Fruit fly (Drosophila melanogaster) whole organism, embryonic: Measurements from ENCODE around the gene CG7564.

Experiments
- Blimp-1 ChIP-seq: fragments of 200-800 bp; sonication (Bioruptor generic); optimal IDR thresholded peaks from 3 replicates; lab custom pipeline; 2018; ENCODE audit warnings: missing biosample characterization, missing genetic modification characterization, mild to moderate bottlenecking, moderate library complexity, missing genetic modification reagents
- CG1233 ChIP-seq: fragments of 200-800 bp; sonication (Bioruptor generic); optimal IDR thresholded peaks from 4 replicates; lab custom pipeline; 2018; ENCODE audit warnings: missing biosample characterization, mild to moderate bottlenecking, missing genetic modification characterization
- CG15073 ChIP-seq: fragments of 200-800 bp; sonication (Bioruptor generic); optimal IDR thresholded peaks from 2 replicates; lab custom pipeline; 2016; ENCODE audit warnings: missing biosample characterization, missing genetic modification characterization
- CG15479 ChIP-seq: fragments of 200-800 bp; sonication (Bioruptor generic); optimal IDR thresholded peaks from 3 replicates; lab custom pipeline; 2019; ENCODE audit warnings: missing biosample characterization, mild to moderate bottlenecking, missing genetic modification characterization, moderate library complexity
- CG42726 ChIP-seq: fragments of 200-800 bp; sonication (Bioruptor generic); IDR thresholded peaks from 2 replicates; pipeline ENCODE4 v1.3.6; 2022; ENCODE audit warnings: missing biosample characterization, missing genetic modification characterization; ENCODE audit not compliant: partially characterized antibody
- CG4360 ChIP-seq: fragments of 200-800 bp; sonication (Bioruptor generic); IDR thresholded peaks from 2 replicates; pipeline ENCODE4 v1.3.6; 2022; ENCODE audit warnings: missing biosample characterization, missing genetic modification characterization
- CG7372 ChIP-seq: fragments of 200-800 bp; sonication (Bioruptor generic); IDR thresholded peaks from 2 replicates; pipeline ENCODE4 v1.3.6; 2022; ENCODE audit warnings: missing biosample characterization, missing genetic modification characterization
- CG8089 ChIP-seq: fragments of 200-800 bp; sonication (Bioruptor generic); optimal IDR thresholded peaks from 3 replicates; lab custom pipeline; 2016; ENCODE audit warnings: missing biosample characterization, missing genetic modification characterization
- CG9609 ChIP-seq: fragments of 200-800 bp; sonication (Bioruptor generic); optimal IDR thresholded peaks from 3 replicates; lab custom pipeline; 2016; ENCODE audit warnings: missing biosample characterization, missing genetic modification characterization
- CG9797 ChIP-seq: fragments of 200-800 bp; sonication (Bioruptor generic); optimal IDR thresholded peaks from 3 replicates; lab custom pipeline; 2018; ENCODE audit warnings: missing biosample characterization, mild to moderate bottlenecking, missing genetic modification characterization
- CTCF ChIP-seq: fragments of 200-800 bp; sonication (Bioruptor generic); optimal IDR thresholded peaks from 2 replicates; lab custom pipeline; 2017; ENCODE audit warnings: missing biosample characterization, mild to moderate bottlenecking, missing genetic modification characterization, moderate library complexity
- Dll ChIP-seq: fragments of 200-800 bp; sonication (Bioruptor generic); IDR thresholded peaks from 4 replicates; pipeline ENCODE4 v1.3.6; 2022; ENCODE audit warnings: missing biosample characterization, missing genetic modification characterization; ENCODE audit not compliant: partially characterized antibody
- Drgx ChIP-seq: fragments of 200-800 bp; sonication (Bioruptor generic); IDR thresholded peaks from 2 replicates; pipeline ENCODE4 v1.3.6; 2022; ENCODE audit warnings: missing biosample characterization, missing genetic modification characterization
- Gsc ChIP-seq: fragments of 200-800 bp; sonication (Bioruptor generic); IDR thresholded peaks from 2 replicates; pipeline ENCODE4 v1.3.6; 2022; ENCODE audit warnings: missing biosample characterization, missing genetic modification characterization
- H2.0 ChIP-seq: fragments of 200-800 bp; sonication (Bioruptor generic); IDR thresholded peaks from 2 replicates; pipeline ENCODE4 v1.3.6; 2022; ENCODE audit warnings: missing biosample characterization, missing genetic modification characterization
- Nf-YA ChIP-seq: fragments of 200-800 bp; sonication (Bioruptor generic); IDR thresholded peaks from 2 replicates; pipeline ENCODE4 v1.3.6; 2022; ENCODE audit warnings: missing biosample characterization, missing genetic modification characterization
- NfI ChIP-seq: fragments of 200-800 bp; sonication (Bioruptor generic); optimal IDR thresholded peaks from 3 replicates; lab custom pipeline; 2018; ENCODE audit warnings: missing biosample characterization, mild to moderate bottlenecking, missing genetic modification characterization, moderate library complexity
- Ptx1 ChIP-seq: fragments of 200-800 bp; sonication (Bioruptor generic); IDR thresholded peaks from 2 replicates; pipeline ENCODE4 v1.3.6; 2022; ENCODE audit warnings: missing biosample characterization, missing genetic modification characterization
- Trl ChIP-seq, 3 experiments: fragments of >200 bp in 2 of 3; fragments of 200-800 bp in 1 of 3; sonication (Bioruptor generic) in 1 of 3; optimal IDR thresholded peaks; 2 replicates in 1 of 3; 3 replicates in 2 of 3; lab custom pipeline; 2016 to 2017; ENCODE audit warnings: missing biosample characterization in 1 of 3, missing genetic modification characterization in 1 of 3
- Xrp1 ChIP-seq: fragments of 200-800 bp; sonication (Bioruptor generic); IDR thresholded peaks from 2 replicates; pipeline ENCODE4 v1.3.6; 2022; ENCODE audit warnings: missing biosample characterization, missing genetic modification characterization
- ara ChIP-seq: fragments of 200-800 bp; sonication (Bioruptor generic); IDR thresholded peaks from 2 replicates; pipeline ENCODE4 v1.3.6; 2022; ENCODE audit warnings: missing biosample characterization, missing genetic modification characterization
- ato ChIP-seq: fragments of 200-800 bp; sonication (Bioruptor generic); IDR thresholded peaks from 2 replicates; pipeline ENCODE4 v1.3.6; 2022; ENCODE audit warnings: missing biosample characterization, missing genetic modification characterization; ENCODE audit not compliant: partially characterized antibody
- bsh ChIP-seq, 2 experiments: fragments of 200-800 bp; sonication (Bioruptor generic); optimal IDR thresholded peaks; 2 replicates each; lab custom pipeline; 2017 to 2018; ENCODE audit warnings: mild to moderate bottlenecking in 2 of 2, missing biosample characterization in 2 of 2, missing genetic modification characterization in 2 of 2, moderate library complexity in 1 of 2
- cg ChIP-seq: fragments of 200-800 bp; sonication (Bioruptor generic); optimal IDR thresholded peaks from 3 replicates; lab custom pipeline; 2019; ENCODE audit warnings: missing biosample characterization, mild to moderate bottlenecking, missing genetic modification characterization, moderate library complexity
- ci ChIP-seq: fragments of 200-800 bp; sonication (Bioruptor generic); IDR thresholded peaks from 3 replicates; pipeline ENCODE4 v1.3.6; 2022; ENCODE audit warnings: missing biosample characterization, missing genetic modification characterization
- dan ChIP-seq: fragments of 200-800 bp; sonication (Bioruptor generic); IDR thresholded peaks from 2 replicates; pipeline ENCODE4 v1.3.6; 2022; ENCODE audit warnings: missing biosample characterization, missing genetic modification characterization
- danr ChIP-seq: fragments of 200-800 bp; sonication (Bioruptor generic); IDR thresholded peaks from 2 replicates; pipeline ENCODE4 v1.3.6; 2022; ENCODE audit warnings: missing biosample characterization, missing genetic modification characterization
- grau ChIP-seq: fragments of 200-800 bp; optimal IDR thresholded peaks from 3 replicates; lab custom pipeline; 2019; ENCODE audit warnings: missing biosample characterization, mild to moderate bottlenecking, missing genetic modification characterization, moderate library complexity
- lov ChIP-seq, 2 experiments: fragments of 200-800 bp in 1 of 2; fragments of >200 bp in 1 of 2; sonication (Bioruptor generic) in 1 of 2; IDR thresholded peaks in 1 of 2; optimal IDR thresholded peaks in 1 of 2; 2 replicates in 1 of 2; 3 replicates in 1 of 2; pipeline versions ENCODE4 v1.3.6 to Lab custom; 2017 to 2022; ENCODE audit warnings: missing biosample characterization in 1 of 2, missing genetic modification characterization in 1 of 2
- nom ChIP-seq: fragments of 200-800 bp; sonication (Bioruptor generic); optimal IDR thresholded peaks from 2 replicates; lab custom pipeline; 2017; ENCODE audit warnings: missing biosample characterization, missing genetic modification characterization, mild to moderate bottlenecking, moderate library complexity, missing genetic modification reagents
- org-1 ChIP-seq: fragments of 200-800 bp; sonication (Bioruptor generic); optimal IDR thresholded peaks from 2 replicates; lab custom pipeline; 2017; ENCODE audit warnings: missing biosample characterization, missing genetic modification characterization
- pho ChIP-seq: fragments of 200-800 bp; sonication (Bioruptor generic); optimal IDR thresholded peaks from 2 replicates; lab custom pipeline; 2016; ENCODE audit warnings: missing biosample characterization, missing genetic modification characterization
- row ChIP-seq: fragments of 200-800 bp; sonication (Bioruptor generic); IDR thresholded peaks from 3 replicates; pipeline ENCODE4 v1.3.6; 2022; ENCODE audit warnings: missing biosample characterization, missing genetic modification characterization
- sens ChIP-seq: fragments of 200-800 bp; sonication (Bioruptor generic); peaks from one replicate; lab custom pipeline; 2016; ENCODE audit warnings: missing biosample characterization, missing genetic modification characterization
- sr ChIP-seq: fragments of 200-800 bp; sonication (Bioruptor generic); IDR thresholded peaks from 3 replicates; pipeline ENCODE4 v1.3.6; 2022; ENCODE audit warnings: missing biosample characterization, missing genetic modification characterization
- tgo ChIP-seq: fragments of 200-800 bp; sonication (Bioruptor generic); IDR thresholded peaks from 3 replicates; pipeline ENCODE4 v1.3.6; 2022; ENCODE audit warnings: missing biosample characterization, missing genetic modification characterization
- tup ChIP-seq: fragments of 200-800 bp; sonication (Bioruptor generic); optimal IDR thresholded peaks from 2 replicates; lab custom pipeline; 2016; ENCODE audit warnings: missing biosample characterization, mild to moderate bottlenecking, missing genetic modification characterization, moderate library complexity
- vnd ChIP-seq: fragments of 200-800 bp; sonication (Bioruptor generic); IDR thresholded peaks from 3 replicates; pipeline ENCODE4 v1.3.6; 2022; ENCODE audit warnings: missing biosample characterization, missing genetic modification characterization; ENCODE audit not compliant: partially characterized antibody
- z ChIP-seq: fragments of 200-800 bp; sonication (Bioruptor generic); IDR thresholded peaks from 3 replicates; pipeline ENCODE4 v1.3.6; 2022; ENCODE audit warnings: missing biosample characterization, missing genetic modification characterization

CG7564 gene

DNA sequence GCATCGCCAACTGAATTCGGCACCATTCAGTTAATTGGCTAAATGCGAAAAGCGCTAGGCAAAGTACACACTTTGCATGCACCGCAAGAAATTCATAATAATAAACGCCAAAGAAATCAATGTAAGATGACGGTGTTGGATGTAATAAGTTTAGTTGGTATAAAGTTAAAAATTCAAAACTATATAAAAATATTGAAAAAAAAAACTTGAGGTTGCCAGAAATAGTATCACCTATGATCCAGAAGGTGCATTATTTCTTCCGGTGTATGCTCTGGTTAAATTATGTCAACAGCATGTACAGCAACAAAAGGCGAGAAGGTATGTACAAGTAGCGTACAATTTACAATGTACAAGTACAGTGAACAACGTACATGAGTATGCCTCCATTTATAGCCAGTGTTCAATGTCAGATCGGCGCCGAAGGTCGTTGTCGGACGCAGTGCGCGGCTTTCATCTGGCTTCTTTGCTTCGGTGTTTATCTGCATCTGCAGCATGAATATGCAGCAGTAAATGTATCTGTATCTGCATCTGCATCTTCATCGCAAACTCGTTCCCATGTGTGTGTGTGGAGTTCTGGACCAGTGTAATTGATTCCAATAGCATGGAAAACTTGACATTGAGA lies 17.1 kb upstream of the CG7564 start (continued):
- TF ChIP-seq Dll (GFP tag; lab: Robert Waterston, UW), result no peak
- TF ChIP-seq org-1 (GFP tag; lab: Kevin White, UChicago), result no peak
- no peak for TF ChIP-seq lov (optimal IDR thresholded peaks at IDR 0.05; lab: Kevin White, UChicago)
- no peak for TF ChIP-seq lov (GFP tag; IDR thresholded peaks at IDR 0.05; lab: Robert Waterston, UW)
- TF ChIP-seq CG42726, result no peak
- no peak; the same call in 2 of the 3 replicates for TF ChIP-seq tgo (GFP tag; lab: Robert Waterston, UW)
- TF ChIP-seq Gsc (GFP tag; lab: Robert Waterston, UW), result no peak
- peak; percentile 82 for TF ChIP-seq sens
- TF ChIP-seq Xrp1, result 0 out of 2 replicates have a peak, but pooled peaks have one; percentile 28

DNA sequence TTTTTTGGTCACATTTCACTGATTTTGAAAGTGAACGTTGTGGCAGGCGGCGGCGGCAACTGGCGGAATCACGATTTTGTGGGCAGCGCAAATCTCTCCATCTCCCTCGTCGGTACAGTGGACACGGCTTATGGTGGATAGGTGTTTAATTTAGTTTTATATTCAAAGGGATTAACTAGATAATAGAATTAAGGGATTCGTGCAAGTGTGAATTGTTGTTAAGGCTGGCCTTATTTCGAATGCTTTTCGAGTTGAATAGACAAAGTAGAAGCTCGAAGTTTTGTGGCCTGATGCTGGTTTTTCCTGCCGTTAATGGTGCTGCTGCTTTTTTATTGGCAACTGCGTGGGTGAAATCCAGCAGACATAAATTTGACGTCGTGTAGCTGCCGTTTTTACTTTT lies 16.1 kb upstream of the CG7564 start:
- no peak for TF ChIP-seq tup (GFP tag; lab: Kevin White, UChicago)
- no peak for TF ChIP-seq danr (GFP tag; lab: Robert Waterston, UW)
- peak; percentile 17; the same call in 1 of the 2 replicates for TF ChIP-seq Ptx1
- peak; percentile 24; the same call in 2 of the 3 replicates for TF ChIP-seq row (GFP tag; lab: Robert Waterston, UW)
- TF ChIP-seq pho (GFP tag; lab: Kevin White, UChicago), result no peak
- 0 out of 3 replicates have a peak, but pooled peaks have one; percentile 28 for TF ChIP-seq ci (GFP tag; lab: Robert Waterston, UW)
- TF ChIP-seq CG9797, result no peak
- TF ChIP-seq Drgx (GFP tag; lab: Robert Waterston, UW), result peak; percentile 76
- TF ChIP-seq ara (GFP tag; lab: Robert Waterston, UW), result 0 out of 2 replicates have a peak, but pooled peaks have one; percentile 8
- TF ChIP-seq ato (GFP tag; lab: Robert Waterston, UW), result no peak
- TF ChIP-seq sr, result 0 out of 3 replicates have a peak, but pooled peaks have one; percentile 29
- TF ChIP-seq Blimp-1, result peak; percentile 53
- TF ChIP-seq H2.0 (GFP tag; lab: Robert Waterston, UW), result no peak
- peak; percentile 59 for TF ChIP-seq sens
- peak; percentile 65 for TF ChIP-seq grau (tag; lab: Kevin White, UChicago)

DNA sequence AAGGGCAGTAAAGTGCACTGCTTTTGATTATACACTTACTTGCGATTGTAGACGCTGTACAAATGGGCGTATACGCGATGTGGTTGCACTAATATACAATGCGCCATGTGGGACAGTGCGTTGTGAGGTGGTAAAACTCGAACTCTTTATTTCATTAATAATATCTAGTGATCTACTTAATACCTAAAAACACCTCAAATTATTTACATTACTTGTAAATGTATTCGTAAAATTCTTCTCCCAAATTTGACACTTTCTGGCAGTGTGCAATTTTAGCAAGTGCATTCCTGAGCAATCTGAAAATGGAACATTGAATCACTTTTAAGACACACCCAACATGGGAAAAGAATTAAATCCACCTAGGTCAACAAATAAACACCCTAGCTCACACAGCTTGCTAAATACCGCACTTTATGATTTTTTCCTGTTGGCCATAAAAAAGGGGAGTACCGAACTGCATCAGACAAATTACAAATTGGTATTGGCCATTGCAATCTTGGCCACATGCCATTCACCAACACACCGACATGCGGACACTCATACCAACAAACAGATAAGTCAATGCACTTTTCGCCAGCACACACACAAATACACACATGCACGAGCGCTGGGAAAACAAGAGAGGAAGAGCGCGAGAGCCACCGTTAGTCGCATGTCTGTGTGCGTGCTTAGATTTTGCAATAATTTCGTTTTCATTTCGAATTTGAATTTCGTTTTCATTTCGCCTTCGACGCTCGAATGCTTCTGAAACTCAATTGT lies 15.0 kb upstream of the CG7564 start:
- peak; percentile 15 for TF ChIP-seq cg
- TF ChIP-seq CG1233, result no peak
- TF ChIP-seq CG9609, result no peak
- TF ChIP-seq CG7372 (GFP tag; lab: Robert Waterston, UW), result peak; percentile 58; the same call in 1 of the 2 replicates

DNA sequence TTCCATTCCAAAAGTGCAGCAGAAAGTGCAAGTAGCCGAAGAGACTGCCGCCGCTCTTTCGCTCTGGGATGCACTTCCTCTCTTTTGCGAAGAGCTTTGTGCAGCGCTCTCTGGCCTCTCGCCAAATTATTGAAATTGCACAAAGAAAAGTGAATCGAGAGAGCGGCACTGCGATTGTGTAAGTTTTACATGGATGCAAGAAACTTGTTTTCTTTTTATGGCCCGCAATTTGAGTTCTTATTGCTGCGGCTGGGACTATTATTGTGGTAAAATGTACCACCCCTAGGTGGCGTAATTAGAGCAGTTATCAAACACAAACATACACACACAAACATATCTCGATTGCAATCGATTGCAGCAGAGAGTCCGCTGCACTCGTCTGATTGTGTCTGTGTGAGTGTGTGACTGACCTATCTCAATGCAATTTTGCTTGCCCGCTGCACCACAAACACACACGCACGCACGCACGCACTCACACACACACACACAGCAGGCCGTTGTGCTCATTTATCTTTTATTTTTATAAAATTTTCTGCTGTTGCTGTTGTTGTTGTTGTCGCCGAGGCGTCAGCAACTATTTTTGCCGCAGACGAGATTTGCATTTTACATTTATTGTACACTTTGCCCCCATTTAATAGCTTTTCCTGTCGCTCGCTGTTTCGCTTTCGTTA lies 13.6 kb upstream of the CG7564 start:
- TF ChIP-seq Drgx (GFP tag; lab: Robert Waterston, UW) (peak; percentile 38), dan (GFP tag; lab: Robert Waterston, UW) (no peak), z (GFP tag; lab: Robert Waterston, UW) (0 out of 3 replicates have a peak, but pooled peaks have one; percentile 36), vnd (GFP tag; lab: Robert Waterston, UW) (0 out of 3 replicates have a peak, but pooled peaks have one; percentile 11), bsh (GFP tag; optimal IDR thresholded peaks at IDR 0.05; lab: Kevin White, UChicago) (peak in 1 of 2 experiments; percentile 24), sens (peak; percentile 10), nom (GFP tag; lab: Kevin White, UChicago) (peak; percentile 43), CG9797 (no peak), CG15073 (GFP tag; lab: Kevin White, UChicago) (no peak), CG8089 (no peak), Trl (optimal IDR thresholded peaks at IDR 0.05; lab: Kevin White, UChicago) (peak in 1 of 2 experiments; percentile 28), Trl (GFP tag; optimal IDR thresholded peaks at IDR 0.05; lab: Kevin White, UChicago) (no peak), CG15479 (GFP tag; lab: Kevin White, UChicago) (peak; percentile 76), cg (peak; percentile 64), Nf-YA (GFP tag; lab: Robert Waterston, UW) (no peak), CTCF (peak; percentile 28), NfI (no peak), CG4360 (GFP tag; lab: Robert Waterston, UW) (peak; percentile 42; the same call in 1 of the 2 replicates)
